Worm (Caenorhabditis elegans) whole organism, midembryonic: ENCODE measurements around the gene R02D3.8.

Source experiments
- T22C8.4 ChIP-seq: fragments of 200-800 bp; sonication (Bioruptor generic); IDR thresholded peaks from 2 replicates; pipeline ENCODE4 v1.3.6; 2022; ENCODE audit warnings: missing genetic modification characterization, missing compliant biosample characterization
- cog-1 ChIP-seq: sonication (generic microtip); optimal IDR thresholded peaks from 2 replicates; lab custom pipeline; 2016; ENCODE audit warnings: missing genetic modification characterization, missing compliant biosample characterization
- flt-1 ChIP-seq: fragments of 200-800 bp; sonication (Bioruptor generic); IDR thresholded peaks from 2 replicates; pipeline ENCODE4 v1.3.6; 2022; ENCODE audit warnings: missing genetic modification characterization, missing compliant biosample characterization
- klf-2 ChIP-seq: fragments of 200-800 bp; sonication (Bioruptor generic); conservative IDR thresholded peaks from 2 replicates; pipeline ENCODE4 v1.3.6; 2022; ENCODE audit warnings: missing genetic modification reagents, missing genetic modification characterization, missing compliant biosample characterization
- med-1 ChIP-seq: sonication (generic microtip); optimal IDR thresholded peaks from 2 replicates; lab custom pipeline; 2017; ENCODE audit warnings: missing genetic modification characterization, mild to moderate bottlenecking, missing compliant biosample characterization, antibody characterized with exemption, missing genetic modification reagents; ENCODE audit not compliant: insufficient read depth
- ref-1 ChIP-seq: fragments of 200-800 bp; sonication (Bioruptor generic); conservative IDR thresholded peaks from 2 replicates; pipeline ENCODE4 v1.3.6; 2022; ENCODE audit warnings: missing genetic modification reagents, missing genetic modification characterization, missing compliant biosample characterization
- tab-1 ChIP-seq: fragments of 200-800 bp; sonication (Bioruptor generic); IDR thresholded peaks from 2 replicates; pipeline ENCODE4 v1.3.6; 2022; ENCODE audit warnings: missing genetic modification characterization, missing compliant biosample characterization
- ztf-23 ChIP-seq: fragments of 200-800 bp; sonication (Bioruptor generic); IDR thresholded peaks from 2 replicates; pipeline ENCODE4 v1.3.6; 2022; ENCODE audit warnings: missing genetic modification reagents, missing genetic modification characterization, missing compliant biosample characterization

- TF ChIP-seq flt-1 (GFP tag; lab: Robert Waterston, UW) (no peak), klf-2 (GFP tag; lab: Robert Waterston, UW) (no peak), T22C8.4 (GFP tag; lab: Robert Waterston, UW) (no peak), cog-1 (tag; lab: Kevin White, UChicago) (no peak), ref-1 (GFP tag; lab: Robert Waterston, UW) (no peak), tab-1 (GFP tag; lab: Robert Waterston, UW) (no peak), med-1 (GFP tag; lab: Kevin White, UChicago) (no peak), ztf-23 (GFP tag; lab: Robert Waterston, UW) (no peak)
These were observed 37.7 kb upstream of the R02D3.8 start for ce11 chrIV:294737-295136.
